ENCODE assay signal across 6 fruit fly cellular contexts in genomic region chrX:3677156-3677846, dm6.
A peak's percentile ranks its signal among the peaks of the same experiment; 100 is the strongest.
TF ChIP-seq lines count a peak whose summit lies in the region.

No protein-coding gene starts in this region.

- no peak for TF ChIP-seq CTCF in whole organism, embryonic (GFP tag; optimal IDR thresholded peaks at IDR 0.05; lab: Kevin White, UChicago)

TF ChIP-seq in whole organism, 6 proteins besides CTCF, POLR2A, EP300 and RAD21:
- TF ChIP-seq EcR (GFP tag; optimal IDR thresholded peaks at IDR 0.05; lab: Kevin White, UChicago): peak; percentile 10 to 59
- no peak for TF ChIP-seq pan (optimal IDR thresholded peaks at IDR 0.05; lab: Kevin White, UChicago)
- peak; percentile 94 for TF ChIP-seq Dll (optimal IDR thresholded peaks at IDR 0.05; lab: Kevin White, UChicago)
- no peak for TF ChIP-seq CG8478 (optimal IDR thresholded peaks at IDR 0.05; lab: Kevin White, UChicago)
- no peak for TF ChIP-seq psq (optimal IDR thresholded peaks at IDR 0.05; lab: Kevin White, UChicago)
- TF ChIP-seq usp (GFP tag; optimal IDR thresholded peaks at IDR 0.05; lab: Kevin White, UChicago): no peak

TF ChIP-seq in whole organism, adult, 20 proteins besides CTCF, POLR2A, EP300 and RAD21:
- TF ChIP-seq toe (GFP tag; optimal IDR thresholded peaks at IDR 0.05; lab: Kevin White, UChicago): peak; percentile 11
- no peak for TF ChIP-seq bab1 (GFP tag; optimal IDR thresholded peaks at IDR 0.05; lab: Kevin White, UChicago)
- peak; percentile 88 for TF ChIP-seq cic (GFP tag; optimal IDR thresholded peaks at IDR 0.05; lab: Kevin White, UChicago)
- TF ChIP-seq cnc (optimal IDR thresholded peaks at IDR 0.05; lab: Kevin White, UChicago): no peak
- TF ChIP-seq CG33017 (tag; optimal IDR thresholded peaks at IDR 0.05; lab: Kevin White, UChicago): no peak
- TF ChIP-seq tj (GFP tag; optimal IDR thresholded peaks at IDR 0.05; lab: Kevin White, UChicago): peak; percentile 80
- peak; percentile 95 for TF ChIP-seq pad (GFP tag; optimal IDR thresholded peaks at IDR 0.05; lab: Kevin White, UChicago)
- TF ChIP-seq CG7045 (GFP tag; optimal IDR thresholded peaks at IDR 0.05; lab: Kevin White, UChicago): no peak
- no peak for TF ChIP-seq CG14711 (tag; optimal IDR thresholded peaks at IDR 0.05; lab: Kevin White, UChicago)
- TF ChIP-seq CG12768 (GFP tag; optimal IDR thresholded peaks at IDR 0.05; lab: Kevin White, UChicago): peak; percentile 57
- TF ChIP-seq Crg-1 (GFP tag; optimal IDR thresholded peaks at IDR 0.05; lab: Kevin White, UChicago): no peak
- TF ChIP-seq CG7101 (tag; optimal IDR thresholded peaks at IDR 0.05; lab: Kevin White, UChicago): no peak
- peak; percentile 98 for TF ChIP-seq Mnt (GFP tag; optimal IDR thresholded peaks at IDR 0.05; lab: Kevin White, UChicago)
- TF ChIP-seq Hr96 (GFP tag; optimal IDR thresholded peaks at IDR 0.05; lab: Kevin White, UChicago): peak; percentile 51
- no peak for TF ChIP-seq kay (GFP tag; lab: Kevin White, UChicago; ENCODE audit: borderline replicate concordance)
- TF ChIP-seq ovo (GFP tag; optimal IDR thresholded peaks at IDR 0.05; lab: Kevin White, UChicago): peak; percentile 98
- no peak for TF ChIP-seq CG11617 (GFP tag; optimal IDR thresholded peaks at IDR 0.05; lab: Kevin White, UChicago)
TF ChIP-seq in whole organism, adult: peak in this region for 8.

TF ChIP-seq in whole organism, embryonic, 481 proteins besides CTCF, POLR2A, EP300 and RAD21 (continues in another document):
- TF ChIP-seq Nf-YA (GFP tag; IDR thresholded peaks at IDR 0.05; lab: Robert Waterston, UW) (no peak), CG7745 (tag; optimal IDR thresholded peaks at IDR 0.05; lab: Kevin White, UChicago) (no peak), CG9876 (GFP tag; optimal IDR thresholded peaks at IDR 0.05; lab: Kevin White, UChicago) (no peak), HLH4C (GFP tag; IDR thresholded peaks at IDR 0.05; lab: Robert Waterston, UW; ENCODE audit: partially characterized antibody) (no peak), CG3163 (GFP tag; optimal IDR thresholded peaks at IDR 0.05; lab: Kevin White, UChicago) (peak; percentile 98), CHES-1-like (GFP tag; optimal IDR thresholded peaks at IDR 0.05; lab: Kevin White, UChicago) (no peak), gro (GFP tag; optimal IDR thresholded peaks at IDR 0.05; lab: Kevin White, UChicago) (no peak), CG1832 (GFP tag; optimal IDR thresholded peaks at IDR 0.05; lab: Kevin White, UChicago) (peak; percentile 81), CG12942 (GFP tag; optimal IDR thresholded peaks at IDR 0.05; lab: Kevin White, UChicago) (no peak), CG10654 (GFP tag; optimal IDR thresholded peaks at IDR 0.05; lab: Kevin White, UChicago) (no peak), Vsx1 (GFP tag; optimal IDR thresholded peaks at IDR 0.05; lab: Kevin White, UChicago) (no peak), E2f1 (GFP tag; IDR thresholded peaks at IDR 0.05; lab: Robert Waterston, UW) (no peak), CG15601 (tag; optimal IDR thresholded peaks at IDR 0.05; lab: Kevin White, UChicago) (no peak), Fer3 (tag; optimal IDR thresholded peaks at IDR 0.05; lab: Kevin White, UChicago) (no peak), mirr (GFP tag; optimal IDR thresholded peaks at IDR 0.05; lab: Kevin White, UChicago) (peak; percentile 72), bcd (GFP tag; optimal IDR thresholded peaks at IDR 0.05; lab: Kevin White, UChicago) (no peak), CG3838 (GFP tag; optimal IDR thresholded peaks at IDR 0.05; lab: Kevin White, UChicago) (no peak), CG33213 (GFP tag; optimal IDR thresholded peaks at IDR 0.05; lab: Kevin White, UChicago) (no peak), CG34376 (GFP tag; optimal IDR thresholded peaks at IDR 0.05; lab: Kevin White, UChicago) (no peak)

TF ChIP-seq in whole organism, prepupa, 60 proteins besides CTCF, POLR2A, EP300 and RAD21:
- TF ChIP-seq svp (GFP tag; lab: Kevin White, UChicago) (peak; percentile 98), CG1621 (tag; optimal IDR thresholded peaks at IDR 0.05; lab: Kevin White, UChicago) (no peak), CG16779 (tag; optimal IDR thresholded peaks at IDR 0.05; lab: Kevin White, UChicago) (no peak), CG10631 (GFP tag; optimal IDR thresholded peaks at IDR 0.05; lab: Kevin White, UChicago) (no peak), fkh (GFP tag; optimal IDR thresholded peaks at IDR 0.05; lab: Kevin White, UChicago) (peak; percentile 83), dsx (GFP tag; optimal IDR thresholded peaks at IDR 0.05; lab: Kevin White, UChicago; ENCODE audit: poor library complexity, severe bottlenecking) (no peak), Sox15 (GFP tag; optimal IDR thresholded peaks at IDR 0.05; lab: Kevin White, UChicago) (no peak), vri (GFP tag; optimal IDR thresholded peaks at IDR 0.05; lab: Kevin White, UChicago) (peak; percentile 65), Sox14 (GFP tag; optimal IDR thresholded peaks at IDR 0.05; lab: Kevin White, UChicago) (peak; percentile 61), CG6163 (GFP tag; IDR thresholded peaks at IDR 0.05; lab: Robert Waterston, UW) (peak; percentile 89), Ets96B (tag; optimal IDR thresholded peaks at IDR 0.05; lab: Kevin White, UChicago) (no peak), CG8319 (GFP tag; optimal IDR thresholded peaks at IDR 0.05; lab: Kevin White, UChicago) (no peak), eg (GFP tag; IDR thresholded peaks at IDR 0.05; lab: Robert Waterston, UW) (peak; percentile 51; the same call in 1 of the 3 replicates), CG6808 (GFP tag; optimal IDR thresholded peaks at IDR 0.05; lab: Kevin White, UChicago) (no peak), CG10669 (GFP tag; optimal IDR thresholded peaks at IDR 0.05; lab: Kevin White, UChicago) (no peak), CG11762 (GFP tag; optimal IDR thresholded peaks at IDR 0.05; lab: Kevin White, UChicago; ENCODE audit: insufficient read depth) (no peak), CG6276 (GFP tag; optimal IDR thresholded peaks at IDR 0.05; lab: Kevin White, UChicago) (no peak), Lpt (GFP tag; optimal IDR thresholded peaks at IDR 0.05; lab: Kevin White, UChicago) (no peak), CG32006 (GFP tag; optimal IDR thresholded peaks at IDR 0.05; lab: Kevin White, UChicago) (no peak)

TF ChIP-seq in whole organism, pupa, 21 proteins besides CTCF, POLR2A, EP300 and RAD21:
- TF ChIP-seq EcR (GFP tag; optimal IDR thresholded peaks at IDR 0.05; lab: Kevin White, UChicago) (peak; percentile 88), gl (tag; optimal IDR thresholded peaks at IDR 0.05; lab: Kevin White, UChicago) (peak; percentile 74), Ets98B (GFP tag; IDR thresholded peaks at IDR 0.05; lab: Robert Waterston, UW) (peak; percentile 66; the same call in 1 of the 2 replicates), CG32121 (GFP tag; IDR thresholded peaks at IDR 0.05; lab: Robert Waterston, UW) (peak; percentile 50), CG4496 (GFP tag; IDR thresholded peaks at IDR 0.05; lab: Robert Waterston, UW) (no peak; the same call in 2 of the 3 replicates), CG13204 (GFP tag; optimal IDR thresholded peaks at IDR 0.05; lab: Kevin White, UChicago) (peak; percentile 45), fd96Ca (GFP tag; IDR thresholded peaks at IDR 0.05; lab: Robert Waterston, UW) (peak; percentile 71; the same call in 2 of the 3 replicates), CG12605 (GFP tag; IDR thresholded peaks at IDR 0.05; lab: Robert Waterston, UW) (peak; percentile 44), D1 (tag; optimal IDR thresholded peaks at IDR 0.05; lab: Kevin White, UChicago) (no peak)

TF ChIP-seq in whole organism, wandering third instar larva, 38 proteins besides CTCF, POLR2A, EP300 and RAD21 (continues in another document):
- TF ChIP-seq CG9705 (GFP tag; optimal IDR thresholded peaks at IDR 0.05; lab: Kevin White, UChicago) (no peak), dsf (GFP tag; optimal IDR thresholded peaks at IDR 0.05; lab: Kevin White, UChicago; ENCODE audit: borderline replicate concordance) (no peak), Dfd (GFP tag; optimal IDR thresholded peaks at IDR 0.05; lab: Kevin White, UChicago) (no peak), HLH106 (tag; optimal IDR thresholded peaks at IDR 0.05; lab: Kevin White, UChicago) (no peak), Myc (optimal IDR thresholded peaks at IDR 0.05; lab: Kevin White, UChicago) (no peak), CrebA (GFP tag; optimal IDR thresholded peaks at IDR 0.05; lab: Kevin White, UChicago; ENCODE audit: borderline replicate concordance) (peak; percentile 80), CG32264 (GFP tag; optimal IDR thresholded peaks at IDR 0.05; lab: Kevin White, UChicago) (peak; percentile 17), psq (GFP tag; optimal IDR thresholded peaks at IDR 0.05; lab: Kevin White, UChicago) (no peak), Hnf4 (GFP tag; optimal IDR thresholded peaks at IDR 0.05; lab: Kevin White, UChicago) (no peak), sage (GFP tag; optimal IDR thresholded peaks at IDR 0.05; lab: Kevin White, UChicago) (no peak), Mio (GFP tag; optimal IDR thresholded peaks at IDR 0.05; lab: Kevin White, UChicago) (peak; percentile 30), Rel (GFP tag; optimal IDR thresholded peaks at IDR 0.05; lab: Kevin White, UChicago) (no peak), Rel (tag; optimal IDR thresholded peaks at IDR 0.05; lab: Kevin White, UChicago) (peak; percentile 62), Dif (GFP tag; optimal IDR thresholded peaks at IDR 0.05; lab: Kevin White, UChicago; ENCODE audit: partially characterized antibody) (peak; percentile 68), OdsH (GFP tag; optimal IDR thresholded peaks at IDR 0.05; lab: Kevin White, UChicago) (no peak), h (GFP tag; optimal IDR thresholded peaks at IDR 0.05; lab: Kevin White, UChicago) (peak; percentile 61), woc (GFP tag; optimal IDR thresholded peaks at IDR 0.05; lab: Kevin White, UChicago) (no peak), jim (GFP tag; optimal IDR thresholded peaks at IDR 0.05; lab: Kevin White, UChicago) (no peak), Sp1 (GFP tag; optimal IDR thresholded peaks at IDR 0.05; lab: Kevin White, UChicago) (no peak), usp (GFP tag; optimal IDR thresholded peaks at IDR 0.05; lab: Kevin White, UChicago) (no peak), pan (optimal IDR thresholded peaks at IDR 0.05; lab: Kevin White, UChicago) (no peak), fru (GFP tag; optimal IDR thresholded peaks at IDR 0.05; lab: Kevin White, UChicago) (no peak), dmrt93B (GFP tag; optimal IDR thresholded peaks at IDR 0.05; lab: Kevin White, UChicago) (no peak), N (GFP tag; optimal IDR thresholded peaks at IDR 0.05; lab: Kevin White, UChicago) (peak; percentile 13), Hr83 (GFP tag; optimal IDR thresholded peaks at IDR 0.05; lab: Kevin White, UChicago; ENCODE audit: poor library complexity, severe bottlenecking) (peak; percentile 67), Jra (GFP tag; optimal IDR thresholded peaks at IDR 0.05; lab: Kevin White, UChicago) (peak; percentile 25), tai (GFP tag; optimal IDR thresholded peaks at IDR 0.05; lab: Kevin White, UChicago) (no peak), ey (GFP tag; optimal IDR thresholded peaks at IDR 0.05; lab: Kevin White, UChicago) (no peak), Hr78 (GFP tag; optimal IDR thresholded peaks at IDR 0.05; lab: Kevin White, UChicago) (no peak), lola (GFP tag; optimal IDR thresholded peaks at IDR 0.05; lab: Kevin White, UChicago) (no peak), brk (GFP tag; optimal IDR thresholded peaks at IDR 0.05; lab: Kevin White, UChicago) (no peak)
